Fruit fly (Drosophila melanogaster) whole organism, pupa: Measurements from ENCODE around the gene GstD6.

Experiments used
- CG15710 ChIP-seq: fragments of 200-800 bp; sonication (Bioruptor generic); optimal IDR thresholded peaks from 2 replicates; lab custom pipeline; 2018; ENCODE audit warnings: missing biosample characterization, mild to moderate bottlenecking, missing genetic modification characterization, moderate library complexity
- CG17806 ChIP-seq: fragments of 200-800 bp; sonication (Bioruptor generic); optimal IDR thresholded peaks from 2 replicates; lab custom pipeline; 2018; ENCODE audit warnings: missing biosample characterization, mild to moderate bottlenecking, missing genetic modification characterization, moderate library complexity
- EcR ChIP-seq: fragments of 200-800 bp; sonication (Bioruptor generic); optimal IDR thresholded peaks from 3 replicates; lab custom pipeline; 2019; ENCODE audit warnings: missing biosample characterization, missing genetic modification characterization, mild to moderate bottlenecking, moderate library complexity, missing genetic modification reagents
- Snoo ChIP-seq: fragments of 200-800 bp; sonication (Bioruptor generic); optimal IDR thresholded peaks from 3 replicates; lab custom pipeline; 2017; ENCODE audit warnings: missing biosample characterization, mild to moderate bottlenecking, missing genetic modification characterization, inconsistent platforms
- fd96Ca ChIP-seq: fragments of 200-800 bp; sonication (Bioruptor generic); IDR thresholded peaks from 3 replicates; pipeline ENCODE4 v1.3.6; 2022; ENCODE audit warnings: missing biosample characterization, missing genetic modification characterization
- rn ChIP-seq: fragments of 200-800 bp; sonication (Bioruptor generic); IDR thresholded peaks from 2 replicates; pipeline ENCODE4 v1.3.6; 2022; ENCODE audit warnings: missing biosample characterization, missing genetic modification characterization

dm6 chr3R:12426310-12426653, 49.4 kb downstream of the GstD6 start, which contains the start of gene NANS:
- no peak for TF ChIP-seq EcR (GFP tag; lab: Kevin White, UChicago)
- TF ChIP-seq CG15710, result no peak
- no peak for TF ChIP-seq fd96Ca
- TF ChIP-seq rn (GFP tag; lab: Robert Waterston, UW), result no peak
- TF ChIP-seq CG17806, result no peak
- TF ChIP-seq Snoo (tag; lab: Kevin White, UChicago), result no peak
